Worm (Caenorhabditis elegans): ENCODE measurements around the gene E02H1.6.

DNA sequence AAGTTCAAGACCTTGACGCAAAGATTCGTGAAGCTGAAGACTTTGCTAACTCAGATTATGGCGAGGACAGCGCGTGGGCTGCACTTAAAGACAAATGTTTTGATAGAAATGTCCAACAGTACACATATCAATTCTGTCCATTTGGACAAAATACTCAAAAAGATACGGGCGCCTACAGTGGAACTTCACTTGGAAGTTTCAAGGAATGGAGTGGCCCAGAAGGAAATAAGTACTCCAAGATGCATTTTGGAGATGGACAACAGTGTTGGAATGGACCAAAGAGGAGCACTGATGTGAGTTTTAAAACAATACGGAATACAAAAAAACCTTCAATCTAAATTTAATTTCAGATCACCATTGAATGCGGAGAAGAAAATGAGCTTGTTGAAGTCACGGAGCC is 29.4 kb downstream of the E02H1.6 start:
- TF ChIP-seq ztf-11 (tag; optimal IDR thresholded peaks at IDR 0.05) (no peak), nhr-111 (GFP tag; optimal IDR thresholded peaks at IDR 0.05) (no peak), ceh-82 (tag; optimal IDR thresholded peaks at IDR 0.05) (no peak), spr-1 (tag; optimal IDR thresholded peaks at IDR 0.05) (no peak), nhr-10 (tag; optimal IDR thresholded peaks at IDR 0.05) (no peak), snpc-4 (tag; optimal IDR thresholded peaks at IDR 0.05) (no peak), aly-2 (tag; optimal IDR thresholded peaks at IDR 0.05) (no peak)
